Fruit fly (Drosophila melanogaster): ENCODE data around the gene CG42570.

The CG42570 gene

DNA sequence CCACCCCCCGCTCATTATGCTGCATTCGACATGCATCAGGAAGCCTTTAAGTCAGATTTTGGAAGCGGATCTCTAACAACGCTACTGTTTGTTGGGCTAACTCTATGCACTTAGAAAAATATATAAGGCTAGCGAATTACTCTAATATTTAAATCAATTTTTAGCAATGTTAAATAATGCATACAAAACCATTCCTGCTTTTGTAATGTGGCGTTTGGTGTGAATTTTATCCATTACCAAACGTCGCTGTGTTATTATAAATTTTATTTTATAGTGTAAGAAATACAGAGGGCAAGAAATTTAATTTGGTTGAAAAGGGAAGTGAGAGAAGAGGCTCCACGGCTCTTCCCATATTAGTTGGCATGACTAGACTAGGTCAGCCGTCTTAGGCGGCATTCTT lies 44.8 kb upstream of the CG42570 start (continued):
- no peak for TF ChIP-seq CG12219 (GFP tag; optimal IDR thresholded peaks at IDR 0.05)
- no peak for TF ChIP-seq Meics (GFP tag; optimal IDR thresholded peaks at IDR 0.05)
- no peak for TF ChIP-seq CG10274 (GFP tag; optimal IDR thresholded peaks at IDR 0.05)
- no peak for TF ChIP-seq CG9437 (GFP tag; optimal IDR thresholded peaks at IDR 0.05)
- TF ChIP-seq MESR4 (GFP tag; optimal IDR thresholded peaks at IDR 0.05), result no peak
- no peak for TF ChIP-seq NK7.1 (GFP tag; optimal IDR thresholded peaks at IDR 0.05)
- TF ChIP-seq CG10565 (GFP tag; optimal IDR thresholded peaks at IDR 0.05), result no peak
- TF ChIP-seq HHEX (GFP tag; optimal IDR thresholded peaks at IDR 0.05), result no peak
- TF ChIP-seq CG5245 (GFP tag; optimal IDR thresholded peaks at IDR 0.05), result peak; percentile 9
- no peak for TF ChIP-seq shn (GFP tag; optimal IDR thresholded peaks at IDR 0.05)
- TF ChIP-seq Med (GFP tag), result peak; percentile 77
- no peak for TF ChIP-seq CG2875 (GFP tag; optimal IDR thresholded peaks at IDR 0.05)
- TF ChIP-seq D19B (GFP tag; optimal IDR thresholded peaks at IDR 0.05), result no peak
- TF ChIP-seq rib (GFP tag; IDR thresholded peaks at IDR 0.05), result no peak
- TF ChIP-seq en (GFP tag; optimal IDR thresholded peaks at IDR 0.05), result no peak
- no peak for TF ChIP-seq CG31224 (GFP tag; IDR thresholded peaks at IDR 0.05)
- no peak for TF ChIP-seq CG13296 (GFP tag; optimal IDR thresholded peaks at IDR 0.05)
- TF ChIP-seq fd102C (GFP tag; optimal IDR thresholded peaks at IDR 0.05), result peak; percentile 36
- TF ChIP-seq CG3407 (GFP tag; optimal IDR thresholded peaks at IDR 0.05), result no peak
- TF ChIP-seq az2 (GFP tag; optimal IDR thresholded peaks at IDR 0.05), result peak; percentile 43
- TF ChIP-seq Side (GFP tag; optimal IDR thresholded peaks at IDR 0.05), result no peak
- no peak for TF ChIP-seq tll (GFP tag; optimal IDR thresholded peaks at IDR 0.05)
- peak; percentile 38 for TF ChIP-seq gcm (GFP tag; optimal IDR thresholded peaks at IDR 0.05)
- no peak for TF ChIP-seq p53 (GFP tag; optimal IDR thresholded peaks at IDR 0.05)
- no peak for TF ChIP-seq schlank (tag; optimal IDR thresholded peaks at IDR 0.05)
- no peak for TF ChIP-seq Sry-δ (GFP tag; optimal IDR thresholded peaks at IDR 0.05)
- TF ChIP-seq vnd (GFP tag; IDR thresholded peaks at IDR 0.05; ENCODE audit: partially characterized antibody), result no peak
- no peak for TF ChIP-seq Sox100B (GFP tag; optimal IDR thresholded peaks at IDR 0.05)
- TF ChIP-seq CG9817 (tag; optimal IDR thresholded peaks at IDR 0.05), result no peak
- no peak for TF ChIP-seq NFAT (GFP tag; IDR thresholded peaks at IDR 0.05)
- no peak for TF ChIP-seq CG12744 (GFP tag; optimal IDR thresholded peaks at IDR 0.05)
- TF ChIP-seq dimm (GFP tag; IDR thresholded peaks at IDR 0.05), result no peak
- TF ChIP-seq Myb (GFP tag; optimal IDR thresholded peaks at IDR 0.05), result no peak
- TF ChIP-seq sna (GFP tag; IDR thresholded peaks at IDR 0.05; ENCODE audit: partially characterized antibody), result no peak
- no peak for TF ChIP-seq hkb (optimal IDR thresholded peaks at IDR 0.05)
- 0 out of 2 replicates have a peak, but pooled peaks have one; percentile 36 for TF ChIP-seq hkb (GFP tag; IDR thresholded peaks at IDR 0.05)
- TF ChIP-seq twi (tag; optimal IDR thresholded peaks at IDR 0.05), result peak; percentile 26
- peak; percentile 13 for TF ChIP-seq CG1529 (GFP tag; optimal IDR thresholded peaks at IDR 0.05)
- no peak for TF ChIP-seq chn (GFP tag; optimal IDR thresholded peaks at IDR 0.05)
- peak; percentile 48 for TF ChIP-seq phol (tag; optimal IDR thresholded peaks at IDR 0.05)
- TF ChIP-seq CG16863 (GFP tag; optimal IDR thresholded peaks at IDR 0.05), result no peak
- TF ChIP-seq CG5180 (GFP tag; optimal IDR thresholded peaks at IDR 0.05), result no peak
- TF ChIP-seq CG17612 (GFP tag; IDR thresholded peaks at IDR 0.05), result no peak
- TF ChIP-seq cwo (GFP tag; optimal IDR thresholded peaks at IDR 0.05), result no peak
- TF ChIP-seq E2f1 (GFP tag; IDR thresholded peaks at IDR 0.05), result no peak
- no peak for TF ChIP-seq Eip74EF (GFP tag; optimal IDR thresholded peaks at IDR 0.05)
- TF ChIP-seq dmrt11E (tag; optimal IDR thresholded peaks at IDR 0.05), result peak; percentile 88
- no peak for TF ChIP-seq CG10431 (GFP tag; optimal IDR thresholded peaks at IDR 0.05)
- TF ChIP-seq Xrp1 (GFP tag; IDR thresholded peaks at IDR 0.05), result peak; percentile 62; the same call in 1 of the 2 replicates
- TF ChIP-seq CG4360 (GFP tag; IDR thresholded peaks at IDR 0.05), result no peak
- no peak for TF ChIP-seq pzg (GFP tag; optimal IDR thresholded peaks at IDR 0.05)
